Worm (Caenorhabditis elegans): ENCODE measurements around the gene mrpl-11.
A peak's percentile ranks its signal among the peaks of the same experiment; 100 is the strongest.

Gene mrpl-11

DNA sequence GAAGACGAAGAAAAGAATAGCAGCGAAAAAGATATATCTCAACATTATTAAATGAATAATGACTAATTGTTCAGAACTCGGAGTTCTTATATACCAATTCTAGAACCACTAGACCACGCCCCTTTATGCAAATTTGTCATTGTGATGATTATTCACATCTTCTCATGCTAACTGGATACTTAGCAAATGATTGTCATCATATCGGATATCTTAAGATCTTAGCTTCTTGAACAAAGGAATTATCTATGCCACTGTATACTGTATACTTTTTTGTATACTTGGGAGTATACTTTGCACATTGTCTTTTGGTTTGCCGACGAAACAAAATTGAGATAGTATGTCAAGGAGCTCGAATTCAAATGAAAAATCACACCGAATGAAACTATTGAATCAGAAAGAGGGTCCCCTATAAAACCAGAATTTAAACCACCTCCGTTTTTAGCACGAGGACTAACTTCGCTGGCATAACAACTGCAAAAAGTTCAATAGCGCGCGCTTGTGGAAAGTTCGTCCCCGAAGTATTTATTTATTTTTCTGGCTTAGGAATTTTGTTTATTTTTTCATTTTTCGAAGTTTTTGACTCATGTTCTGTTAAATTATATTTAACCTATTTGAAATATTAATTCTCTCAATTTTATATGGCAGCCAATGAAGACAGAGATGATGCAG, 17.0 kb upstream of the mrpl-11 start, which contains the start of the genes sdz-1 and vps-33.1 (continued):
- no peak for TF ChIP-seq nhr-77 (tag; optimal IDR thresholded peaks at IDR 0.05)
- TF ChIP-seq ceh-28 (tag; optimal IDR thresholded peaks at IDR 0.05) = no peak
- peak; percentile 27 for TF ChIP-seq R02D3.7 (tag; optimal IDR thresholded peaks at IDR 0.05)
- TF ChIP-seq ceh-82 (tag; optimal IDR thresholded peaks at IDR 0.05) = no peak
- no peak for TF ChIP-seq egl-5 (tag; optimal IDR thresholded peaks at IDR 0.05)
- no peak for TF ChIP-seq fkh-2 (tag; optimal IDR thresholded peaks at IDR 0.05)
- TF ChIP-seq eor-1 (tag; optimal IDR thresholded peaks at IDR 0.05) = no peak
- TF ChIP-seq pqm-1 (tag; optimal IDR thresholded peaks at IDR 0.05) = no peak
- no peak for TF ChIP-seq pha-4 (tag; optimal IDR thresholded peaks at IDR 0.05)
- TF ChIP-seq nhr-12 (tag; optimal IDR thresholded peaks at IDR 0.05) = no peak
- no peak for TF ChIP-seq ceh-16 (tag; optimal IDR thresholded peaks at IDR 0.05)

DNA sequence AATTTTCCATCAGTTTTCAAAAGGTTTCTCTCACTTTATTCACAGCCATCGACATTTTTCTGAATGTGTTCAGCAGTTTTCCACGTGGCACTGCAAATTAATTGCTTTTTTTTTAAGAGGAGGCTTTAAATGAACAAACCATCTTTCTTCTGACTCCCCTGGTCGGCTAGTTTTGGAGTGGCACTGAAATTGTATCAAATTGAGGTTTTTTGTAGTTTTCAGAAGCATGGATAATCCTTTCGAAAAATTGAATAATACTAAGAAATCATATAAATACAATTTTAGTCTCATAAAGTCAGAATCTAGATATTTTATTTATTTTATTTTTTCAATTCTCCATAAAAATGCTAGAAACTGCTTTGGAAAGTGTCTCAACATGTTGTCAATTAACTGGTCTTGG, 12.7 kb upstream of the mrpl-11 start, which contains the start of gene B0303.16:
Gene B0303.16 (plus strand): TSS at position 301 of the 400 bp plus-strand sequence.
- no peak for TF ChIP-seq jun-1 (tag; optimal IDR thresholded peaks at IDR 0.05)

DNA sequence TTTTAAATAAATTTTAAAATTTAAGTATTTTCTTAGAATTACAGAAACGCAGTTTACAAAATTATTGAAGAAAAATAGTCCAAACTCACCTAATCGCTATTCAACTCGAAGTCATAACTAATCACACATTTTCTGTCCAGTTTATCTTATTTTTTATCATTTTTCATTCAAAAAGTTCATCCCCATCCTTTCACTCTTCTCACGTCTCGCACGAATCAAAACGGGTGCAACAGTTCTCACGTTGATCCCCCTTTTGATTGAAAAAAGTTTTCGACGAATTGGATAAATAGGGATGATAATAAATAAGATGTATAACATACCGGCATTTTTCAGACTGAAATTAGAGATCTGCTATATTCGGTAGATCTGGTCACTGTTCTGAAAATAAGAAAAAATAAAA, 7.7 kb upstream of the mrpl-11 start:
- TF ChIP-seq nhr-43 (tag; optimal IDR thresholded peaks at IDR 0.05; ENCODE audit: poor library complexity, severe bottlenecking) (peak; percentile 15), pha-4 (tag; optimal IDR thresholded peaks at IDR 0.05) (no peak)

DNA sequence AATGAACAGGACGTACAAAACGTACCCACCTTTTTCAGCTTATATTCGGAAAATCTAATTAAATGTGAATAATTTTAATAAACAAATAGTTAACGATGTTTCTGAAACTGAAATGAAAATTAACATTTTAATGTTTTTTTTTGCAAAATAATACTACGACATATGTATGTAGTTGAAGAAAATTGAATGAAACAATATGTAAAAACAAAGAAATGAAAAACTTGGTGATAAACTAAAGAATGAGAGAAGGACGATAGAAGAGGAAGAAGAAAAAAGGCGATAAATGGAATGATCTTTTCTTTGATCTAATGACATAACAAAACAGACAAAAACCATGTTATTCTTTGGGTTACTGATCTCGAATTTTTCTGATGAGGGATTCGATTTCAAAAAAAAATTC, 7.1 kb upstream of the mrpl-11 start, which contains the start of gene B0303.11:
Gene B0303.11 (minus strand): TSS at position 101 of the 400 bp plus-strand sequence.
- TF ChIP-seq ceh-82 (tag; optimal IDR thresholded peaks at IDR 0.05) (no peak), ztf-11 (tag; optimal IDR thresholded peaks at IDR 0.05) (no peak), pha-4 (tag; optimal IDR thresholded peaks at IDR 0.05) (no peak), elt-2 (tag; optimal IDR thresholded peaks at IDR 0.05) (no peak), ztf-4 (tag; optimal IDR thresholded peaks at IDR 0.05) (no peak), pqm-1 (tag; optimal IDR thresholded peaks at IDR 0.05) (no peak)

DNA sequence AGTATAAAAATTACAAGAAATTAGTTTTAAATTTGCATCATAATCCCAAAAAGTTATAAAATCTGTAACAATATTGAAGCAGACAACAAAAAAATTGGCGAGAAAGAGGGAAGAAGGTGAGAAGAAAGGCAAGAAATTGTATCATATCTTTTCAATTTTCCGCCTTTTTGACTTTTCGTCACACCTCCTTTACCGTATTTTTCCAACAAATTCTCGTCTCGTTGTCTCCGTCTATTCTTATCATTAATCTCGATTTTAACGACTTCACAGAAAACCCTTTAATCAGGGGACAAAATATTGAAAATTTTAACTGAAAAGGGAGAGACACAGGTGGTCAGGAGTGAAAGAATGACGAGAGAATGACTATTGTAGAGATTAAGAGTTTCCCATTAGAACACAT, 4.5 kb upstream of the mrpl-11 start:
- TF ChIP-seq mdl-1 (tag; optimal IDR thresholded peaks at IDR 0.05) (no peak), nhr-43 (tag; optimal IDR thresholded peaks at IDR 0.05; ENCODE audit: poor library complexity, severe bottlenecking) (no peak), lsy-12 (tag; optimal IDR thresholded peaks at IDR 0.05) (no peak), ZK546.5 (tag; optimal IDR thresholded peaks at IDR 0.05) (no peak), nfya-1 (tag; optimal IDR thresholded peaks at IDR 0.05; ENCODE audit: insufficient read depth) (no peak), fos-1 (tag; optimal IDR thresholded peaks at IDR 0.05) (no peak), skn-1 (tag; optimal IDR thresholded peaks at IDR 0.05) (no peak), zag-1 (tag; optimal IDR thresholded peaks at IDR 0.05) (no peak), ceh-28 (tag; optimal IDR thresholded peaks at IDR 0.05) (no peak), jun-1 (tag; optimal IDR thresholded peaks at IDR 0.05) (no peak)

DNA sequence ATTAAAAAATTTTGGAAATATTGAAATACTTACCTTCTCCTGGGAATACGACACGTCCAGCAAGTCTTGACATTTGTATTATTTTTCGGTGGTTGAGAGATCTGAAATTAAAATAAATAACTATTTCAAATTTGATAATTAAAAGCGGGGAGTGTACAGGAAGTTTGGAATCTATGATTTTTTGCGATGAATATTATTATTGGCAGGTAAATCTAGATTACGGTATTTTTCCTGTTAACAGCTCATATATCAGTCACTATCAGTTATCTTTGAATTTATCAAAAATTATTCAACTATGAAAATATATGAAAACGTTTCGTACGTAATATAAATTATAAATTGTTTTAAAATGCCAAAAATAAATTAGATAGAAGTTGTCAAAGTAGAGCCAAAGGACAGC, 1.4 kb upstream of the mrpl-11 start, which contains the start of gene B0303.14:
Gene B0303.14 (minus strand): TSS at position 101 of the 400 bp plus-strand sequence.
- no peak for TF ChIP-seq pha-4 (tag; optimal IDR thresholded peaks at IDR 0.05)
- no peak for TF ChIP-seq snpc-4 (tag; optimal IDR thresholded peaks at IDR 0.05)
- no peak for TF ChIP-seq fkh-10 (GFP tag; optimal IDR thresholded peaks at IDR 0.05)
- no peak for TF ChIP-seq lin-39 (tag; optimal IDR thresholded peaks at IDR 0.05)
- TF ChIP-seq eor-1 (tag; optimal IDR thresholded peaks at IDR 0.05) = no peak
- no peak for TF ChIP-seq R02D3.7 (tag; optimal IDR thresholded peaks at IDR 0.05)
- no peak for TF ChIP-seq ceh-16 (tag; optimal IDR thresholded peaks at IDR 0.05)
- no peak for TF ChIP-seq jun-1 (tag; optimal IDR thresholded peaks at IDR 0.05)
- TF ChIP-seq ceh-28 (tag; optimal IDR thresholded peaks at IDR 0.05) = no peak
- TF ChIP-seq ztf-4 (tag; optimal IDR thresholded peaks at IDR 0.05) = no peak
- TF ChIP-seq ceh-9 (tag; optimal IDR thresholded peaks at IDR 0.05) = no peak
- TF ChIP-seq skn-1 (tag; optimal IDR thresholded peaks at IDR 0.05) = no peak
- TF ChIP-seq sea-2 (GFP tag; optimal IDR thresholded peaks at IDR 0.05) = no peak
- no peak for TF ChIP-seq unc-62 (GFP tag; optimal IDR thresholded peaks at IDR 0.05)
- no peak for TF ChIP-seq zag-1 (tag; optimal IDR thresholded peaks at IDR 0.05)

All from whole organism, L3 larva.